Worm (Caenorhabditis elegans): ENCODE data around the gene C04B4.1.

DNA sequence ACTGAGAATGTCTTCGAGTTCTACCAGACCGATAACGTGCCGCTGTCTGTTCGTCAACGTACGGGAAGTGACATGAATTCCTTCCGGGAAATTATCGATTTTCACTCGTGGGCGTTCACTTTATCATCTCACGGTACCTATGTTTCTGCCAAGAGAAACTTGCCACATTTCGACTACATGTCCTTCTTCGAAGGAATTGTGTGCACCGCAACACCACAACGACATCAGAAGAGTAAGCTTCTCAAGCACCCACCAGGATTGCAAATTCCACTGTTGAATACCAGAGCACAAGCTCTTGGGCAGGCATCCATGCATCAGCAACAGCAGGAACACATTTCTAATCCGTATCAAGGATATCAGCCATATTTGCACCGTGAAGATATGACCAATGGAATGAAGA is 3.6 kb downstream of the C04B4.1 start:
- TF ChIP-seq ama-1 (optimal IDR thresholded peaks at IDR 0.05): no peak
- TF ChIP-seq nhr-25 (tag; optimal IDR thresholded peaks at IDR 0.05): no peak
- TF ChIP-seq nhr-237 (tag; optimal IDR thresholded peaks at IDR 0.05): no peak
- no peak for TF ChIP-seq ztf-11 (tag; optimal IDR thresholded peaks at IDR 0.05)
- no peak for TF ChIP-seq ztf-4 (tag; optimal IDR thresholded peaks at IDR 0.05)
- no peak for TF ChIP-seq mdl-1 (tag; optimal IDR thresholded peaks at IDR 0.05)
- TF ChIP-seq elt-1 (tag; optimal IDR thresholded peaks at IDR 0.05): no peak
- no peak for TF ChIP-seq unc-55 (GFP tag; optimal IDR thresholded peaks at IDR 0.05)
- no peak for TF ChIP-seq mab-5 (tag; optimal IDR thresholded peaks at IDR 0.05)
- TF ChIP-seq dmd-4 (tag; optimal IDR thresholded peaks at IDR 0.05): no peak
- no peak for TF ChIP-seq skn-1 (tag; optimal IDR thresholded peaks at IDR 0.05)
- no peak for TF ChIP-seq nhr-77 (tag; optimal IDR thresholded peaks at IDR 0.05)

All from whole organism, L2 larva.